Fruit fly (Drosophila melanogaster) whole organism, embryonic: ENCODE data around the gene Cp36.

Experiments used
- Aef1 ChIP-seq: fragments of 200-800 bp; sonication (Bioruptor generic); IDR thresholded peaks from 3 replicates; pipeline ENCODE4 v1.3.6; 2022; ENCODE audit warnings: missing biosample characterization, missing genetic modification characterization
- Atf6 ChIP-seq: fragments of 200-800 bp; sonication (Bioruptor generic); IDR thresholded peaks from 2 replicates; pipeline ENCODE4 v1.3.6; 2022; ENCODE audit warnings: missing biosample characterization, missing genetic modification characterization
- Awh ChIP-seq: fragments of 200-800 bp; sonication (Bioruptor generic); IDR thresholded peaks from 2 replicates; pipeline ENCODE4, ENCODE4 v1.3.6; 2022; ENCODE audit warnings: missing biosample characterization, missing genetic modification characterization
- CG10959 ChIP-seq: fragments of 200-800 bp; sonication (Bioruptor generic); IDR thresholded peaks from 2 replicates; pipeline ENCODE4 v1.3.6; 2022; ENCODE audit warnings: missing biosample characterization, missing genetic modification characterization
- CG12104 ChIP-seq: fragments of 200-800 bp; sonication (Bioruptor generic); optimal IDR thresholded peaks from 3 replicates; lab custom pipeline; 2016; ENCODE audit warnings: missing biosample characterization, missing genetic modification characterization
- CG12299 ChIP-seq: fragments of 200-800 bp; sonication (Bioruptor generic); optimal IDR thresholded peaks from 2 replicates; lab custom pipeline; 2018; ENCODE audit warnings: missing biosample characterization, mild to moderate bottlenecking, missing genetic modification characterization
- CG1233 ChIP-seq: fragments of 200-800 bp; sonication (Bioruptor generic); optimal IDR thresholded peaks from 4 replicates; lab custom pipeline; 2018; ENCODE audit warnings: missing biosample characterization, mild to moderate bottlenecking, missing genetic modification characterization
- CG14860 ChIP-seq: fragments of 200-800 bp; sonication (Bioruptor generic); IDR thresholded peaks from 3 replicates; pipeline ENCODE4 v1.3.6; 2022; ENCODE audit warnings: missing biosample characterization, missing genetic modification characterization; ENCODE audit not compliant: partially characterized antibody
- CG1602 ChIP-seq: fragments of 200-800 bp; sonication (Bioruptor generic); optimal IDR thresholded peaks from 3 replicates; lab custom pipeline; 2016; ENCODE audit warnings: missing biosample characterization, missing genetic modification characterization
- CG17359 ChIP-seq: fragments of 200-800 bp; sonication (Bioruptor generic); optimal IDR thresholded peaks from 3 replicates; lab custom pipeline; 2018; ENCODE audit warnings: missing biosample characterization, mild to moderate bottlenecking, missing genetic modification characterization, moderate library complexity
- CG1792 ChIP-seq: fragments of 200-800 bp; sonication (Bioruptor generic); optimal IDR thresholded peaks from 2 replicates; lab custom pipeline; 2016; ENCODE audit warnings: missing biosample characterization, missing genetic modification characterization
- CG30020 ChIP-seq: fragments of 200-800 bp; optimal IDR thresholded peaks from 2 replicates; lab custom pipeline; 2019; ENCODE audit warnings: missing biosample characterization, mild to moderate bottlenecking, missing genetic modification characterization, moderate library complexity
- CG3995 ChIP-seq: fragments of 200-800 bp; sonication (Bioruptor generic); optimal IDR thresholded peaks from 3 replicates; lab custom pipeline; 2016; ENCODE audit warnings: missing biosample characterization, missing genetic modification characterization
- CG4404 ChIP-seq: fragments of 200-800 bp; sonication (Bioruptor generic); IDR thresholded peaks from 2 replicates; pipeline ENCODE4 v1.3.6; 2022; ENCODE audit warnings: missing biosample characterization, missing genetic modification characterization
- CG6254 ChIP-seq: fragments of 200-800 bp; sonication (Bioruptor generic); optimal IDR thresholded peaks from 3 replicates; lab custom pipeline; 2017; ENCODE audit warnings: mild to moderate bottlenecking, missing biosample characterization, missing genetic modification reagents, missing genetic modification characterization
- CG6813 ChIP-seq: fragments of 200-800 bp; sonication (Bioruptor generic); optimal IDR thresholded peaks from 2 replicates; lab custom pipeline; 2017; ENCODE audit warnings: missing biosample characterization, missing genetic modification characterization, mild to moderate bottlenecking, moderate library complexity, missing genetic modification reagents
- CG6854 ChIP-seq: fragments of 200-800 bp; sonication (Bioruptor generic); optimal IDR thresholded peaks from 3 replicates; lab custom pipeline; 2017; ENCODE audit warnings: missing biosample characterization, mild to moderate bottlenecking, missing genetic modification characterization
- CG8924 ChIP-seq: fragments of 200-800 bp; optimal IDR thresholded peaks from 3 replicates; lab custom pipeline; 2019; ENCODE audit warnings: missing biosample characterization, mild to moderate bottlenecking, missing genetic modification characterization, moderate library complexity
- CG9876 ChIP-seq: fragments of 200-800 bp; sonication (Bioruptor generic); optimal IDR thresholded peaks from 2 replicates; lab custom pipeline; 2016; ENCODE audit warnings: missing biosample characterization, missing genetic modification characterization
- D ChIP-seq, 2 experiments: fragments of 200-800 bp in 1 of 2; fragments of >200 bp in 1 of 2; sonication (Bioruptor generic) in 1 of 2; optimal IDR thresholded peaks; 2 replicates in 1 of 2; 3 replicates in 1 of 2; lab custom pipeline; 2017; ENCODE audit warnings: mild to moderate bottlenecking in 1 of 2, missing biosample characterization in 1 of 2, missing genetic modification characterization in 1 of 2, missing genetic modification reagents in 1 of 2
- Dbx ChIP-seq: fragments of 200-800 bp; sonication (Bioruptor generic); IDR thresholded peaks from 3 replicates; pipeline ENCODE4 v1.3.6; 2022; ENCODE audit warnings: missing biosample characterization, missing genetic modification characterization
- Dref ChIP-seq: fragments of 200-800 bp; sonication (Bioruptor generic); IDR thresholded peaks from 2 replicates; pipeline ENCODE4 v1.3.6; 2022; ENCODE audit warnings: missing biosample characterization, missing genetic modification characterization
- ERR ChIP-seq: fragments of 200-800 bp; sonication (Bioruptor generic); optimal IDR thresholded peaks from 2 replicates; lab custom pipeline; 2016; ENCODE audit warnings: missing biosample characterization, missing genetic modification characterization
- HHEX ChIP-seq: fragments of 200-800 bp; sonication (Bioruptor generic); optimal IDR thresholded peaks from 3 replicates; lab custom pipeline; 2017; ENCODE audit warnings: missing biosample characterization, mild to moderate bottlenecking, missing genetic modification characterization, missing genetic modification reagents
- Hr51 ChIP-seq, 2 experiments: fragments of 200-800 bp; sonication (Bioruptor generic); optimal IDR thresholded peaks; 2 replicates in 1 of 2; 3 replicates in 1 of 2; lab custom pipeline; 2016 to 2018; ENCODE audit warnings: missing biosample characterization in 2 of 2, missing genetic modification characterization in 2 of 2, mild to moderate bottlenecking in 1 of 2, moderate library complexity in 1 of 2
- PHDP ChIP-seq: fragments of 200-800 bp; sonication (Bioruptor generic); optimal IDR thresholded peaks from 3 replicates; lab custom pipeline; 2018; ENCODE audit warnings: missing biosample characterization, mild to moderate bottlenecking, missing genetic modification characterization, moderate library complexity
- Sry-δ ChIP-seq: fragments of 200-800 bp; sonication (Bioruptor generic); optimal IDR thresholded peaks from 2 replicates; lab custom pipeline; 2016; ENCODE audit warnings: missing biosample characterization, missing genetic modification characterization
- abd-A ChIP-seq: fragments of 200-800 bp; sonication (Bioruptor generic); optimal IDR thresholded peaks from 3 replicates; lab custom pipeline; 2019; ENCODE audit warnings: missing biosample characterization, mild to moderate bottlenecking, missing genetic modification characterization, moderate library complexity
- al ChIP-seq: fragments of 200-800 bp; sonication (Bioruptor generic); IDR thresholded peaks from 2 replicates; pipeline ENCODE4 v1.3.6; 2022; ENCODE audit warnings: missing biosample characterization, missing genetic modification characterization
- amos ChIP-seq: fragments of 200-800 bp; sonication (Bioruptor generic); IDR thresholded peaks from 2 replicates; pipeline ENCODE4 v1.3.6; 2022; ENCODE audit warnings: missing biosample characterization, missing genetic modification characterization; ENCODE audit not compliant: partially characterized antibody
- br ChIP-seq: fragments of >200 bp; optimal IDR thresholded peaks from 2 replicates; lab custom pipeline; 2017
- cwo ChIP-seq: fragments of 200-800 bp; sonication (Bioruptor generic); optimal IDR thresholded peaks from 3 replicates; lab custom pipeline; 2017; ENCODE audit warnings: missing biosample characterization, missing genetic modification characterization, mild to moderate bottlenecking, moderate library complexity, missing genetic modification reagents
- dm ChIP-seq: fragments of 200-800 bp; sonication (Bioruptor generic); optimal IDR thresholded peaks from 3 replicates; lab custom pipeline; 2016; ENCODE audit warnings: missing biosample characterization, missing genetic modification characterization
- dmrt99B ChIP-seq: fragments of 200-800 bp; sonication (Bioruptor generic); optimal IDR thresholded peaks from 2 replicates; lab custom pipeline; 2018; ENCODE audit warnings: missing biosample characterization, mild to moderate bottlenecking, missing genetic modification characterization, moderate library complexity
- dysf ChIP-seq: fragments of 200-800 bp; sonication (Bioruptor generic); IDR thresholded peaks from 3 replicates; pipeline ENCODE4 v1.3.6; 2022; ENCODE audit warnings: missing biosample characterization, missing genetic modification characterization
- ems ChIP-seq: fragments of 200-800 bp; sonication (Bioruptor generic); optimal IDR thresholded peaks from 3 replicates; lab custom pipeline; 2016; ENCODE audit warnings: missing biosample characterization, missing genetic modification characterization
- gfzf ChIP-seq: fragments of 200-800 bp; sonication (Bioruptor generic); optimal IDR thresholded peaks from 2 replicates; lab custom pipeline; 2016; ENCODE audit warnings: missing biosample characterization, mild to moderate bottlenecking, missing genetic modification characterization, moderate library complexity
- hbn ChIP-seq: fragments of 200-800 bp; sonication (Bioruptor generic); IDR thresholded peaks from 2 replicates; pipeline ENCODE4 v1.3.6; 2022; ENCODE audit warnings: missing biosample characterization, missing genetic modification characterization; ENCODE audit not compliant: partially characterized antibody
- kah ChIP-seq: fragments of 200-800 bp; sonication (Bioruptor generic); optimal IDR thresholded peaks from 2 replicates; lab custom pipeline; 2018; ENCODE audit warnings: missing biosample characterization, mild to moderate bottlenecking, missing genetic modification characterization
- nmo ChIP-seq: fragments of 200-800 bp; sonication (Bioruptor generic); optimal IDR thresholded peaks from 2 replicates; lab custom pipeline; 2018; ENCODE audit warnings: missing biosample characterization, mild to moderate bottlenecking, missing genetic modification characterization, moderate library complexity
- pb ChIP-seq: fragments of 200-800 bp; sonication (Bioruptor generic); optimal IDR thresholded peaks from 3 replicates; lab custom pipeline; 2016; ENCODE audit warnings: missing biosample characterization, missing genetic modification characterization
- pita ChIP-seq: fragments of 200-800 bp; sonication (Bioruptor generic); optimal IDR thresholded peaks from 2 replicates; lab custom pipeline; 2017; ENCODE audit warnings: missing biosample characterization, mild to moderate bottlenecking, missing genetic modification characterization
- ro ChIP-seq: fragments of 200-800 bp; sonication (Bioruptor generic); IDR thresholded peaks from 2 replicates; pipeline ENCODE4 v1.3.6; 2022; ENCODE audit warnings: missing biosample characterization, missing genetic modification characterization
- tll ChIP-seq, 2 experiments: fragments of 200-800 bp in 1 of 2; fragments of >200 bp in 1 of 2; sonication (Bioruptor generic) in 1 of 2; optimal IDR thresholded peaks; 2 replicates each; lab custom pipeline; 2017 to 2019; ENCODE audit warnings: missing biosample characterization in 2 of 2, missing genetic modification characterization in 2 of 2, mild to moderate bottlenecking in 1 of 2, moderate library complexity in 1 of 2
- tup ChIP-seq: fragments of 200-800 bp; sonication (Bioruptor generic); optimal IDR thresholded peaks from 2 replicates; lab custom pipeline; 2016; ENCODE audit warnings: missing biosample characterization, mild to moderate bottlenecking, missing genetic modification characterization, moderate library complexity
- vfl ChIP-seq: fragments of 200-800 bp; sonication (Bioruptor generic); optimal IDR thresholded peaks from 2 replicates; lab custom pipeline; 2016; ENCODE audit warnings: missing biosample characterization, missing genetic modification characterization
- vnd ChIP-seq: fragments of 200-800 bp; sonication (Bioruptor generic); IDR thresholded peaks from 3 replicates; pipeline ENCODE4 v1.3.6; 2022; ENCODE audit warnings: missing biosample characterization, missing genetic modification characterization; ENCODE audit not compliant: partially characterized antibody
- zen ChIP-seq: fragments of 200-800 bp; sonication (Bioruptor generic); optimal IDR thresholded peaks from 3 replicates; lab custom pipeline; 2018; ENCODE audit warnings: missing biosample characterization, mild to moderate bottlenecking, missing genetic modification characterization, moderate library complexity
- zen2 ChIP-seq: fragments of 200-800 bp; sonication (Bioruptor generic); IDR thresholded peaks from 3 replicates; pipeline ENCODE4 v1.3.6; 2022; ENCODE audit warnings: missing biosample characterization, missing genetic modification characterization; ENCODE audit not compliant: partially characterized antibody

Cp36 gene

DNA sequence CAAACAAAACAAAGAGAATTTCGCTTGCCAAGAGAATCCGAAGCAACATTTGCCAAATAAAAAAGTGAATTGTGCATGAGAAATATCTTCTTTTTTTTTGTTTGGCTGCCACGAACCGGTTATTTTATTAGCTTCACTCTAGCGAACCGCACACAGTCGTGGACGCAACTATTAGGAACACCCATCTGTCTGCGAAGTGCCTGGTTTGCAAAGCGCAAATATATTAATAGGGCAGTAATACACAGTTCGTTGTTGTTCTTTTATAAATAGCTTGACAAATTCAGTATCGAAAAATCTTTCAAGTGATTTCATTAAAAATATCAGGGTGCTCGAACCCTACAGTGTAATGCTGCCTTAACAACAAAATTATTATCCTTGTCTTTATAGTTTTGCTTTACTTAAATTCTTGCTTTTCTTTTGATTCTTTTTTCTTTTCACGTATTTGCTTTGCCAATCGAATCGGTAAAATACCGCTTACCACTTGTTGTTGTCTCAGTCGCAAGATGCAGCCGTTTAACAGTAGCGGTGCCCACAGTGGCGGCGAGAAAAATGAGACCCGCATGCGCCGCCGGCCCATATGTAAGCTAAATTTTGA is 12.4 kb downstream of the Cp36 start (continued):
- no peak for TF ChIP-seq HHEX (GFP tag; lab: Kevin White, UChicago)
- peak; percentile 10 for TF ChIP-seq PHDP
- no peak for TF ChIP-seq Aef1 (GFP tag; lab: Robert Waterston, UW)
- TF ChIP-seq CG3995 = no peak
- TF ChIP-seq zen = no peak
- TF ChIP-seq CG8924 (tag; lab: Kevin White, UChicago) = no peak
- peak; percentile 15 for TF ChIP-seq nmo (GFP tag; lab: Kevin White, UChicago)
- TF ChIP-seq ems = no peak
- TF ChIP-seq zen2 (GFP tag; lab: Robert Waterston, UW) = no peak
- no peak for TF ChIP-seq amos (GFP tag; lab: Robert Waterston, UW)
- TF ChIP-seq CG4404 = no peak
- no peak for TF ChIP-seq CG12104 (GFP tag; lab: Kevin White, UChicago)
- TF ChIP-seq gfzf (GFP tag; lab: Kevin White, UChicago) = no peak
- no peak for TF ChIP-seq CG1792 (GFP tag; lab: Kevin White, UChicago)
- TF ChIP-seq Hr51 (GFP tag; optimal IDR thresholded peaks at IDR 0.05; lab: Kevin White, UChicago) = peak in 1 of 2 experiments; percentile 46
- TF ChIP-seq pb (GFP tag; lab: Kevin White, UChicago) = no peak
- no peak for TF ChIP-seq Dref (GFP tag; lab: Robert Waterston, UW)
- no peak; the same call in 1 of the 2 replicates for TF ChIP-seq Awh
- TF ChIP-seq CG12299 (tag; lab: Kevin White, UChicago) = no peak
- TF ChIP-seq dmrt99B (tag; lab: Kevin White, UChicago) = peak; percentile 33
- no peak for TF ChIP-seq vfl (GFP tag; lab: Kevin White, UChicago)
- peak; percentile 6 for TF ChIP-seq CG1602 (GFP tag; lab: Kevin White, UChicago)
- no peak for TF ChIP-seq CG6813 (GFP tag; lab: Kevin White, UChicago)
- no peak for TF ChIP-seq tup (GFP tag; lab: Kevin White, UChicago)
- TF ChIP-seq Atf6 = no peak
- TF ChIP-seq ERR = no peak
- TF ChIP-seq CG17359 (tag; lab: Kevin White, UChicago) = peak; percentile 23
- no peak for TF ChIP-seq CG9876 (GFP tag; lab: Kevin White, UChicago)
- no peak for TF ChIP-seq Dbx
- no peak for TF ChIP-seq hbn (GFP tag; lab: Robert Waterston, UW)
- TF ChIP-seq Sry-δ (GFP tag; lab: Kevin White, UChicago) = no peak
- TF ChIP-seq vnd (GFP tag; lab: Robert Waterston, UW) = no peak
- no peak for TF ChIP-seq CG6254 (GFP tag; lab: Kevin White, UChicago)
- no peak for TF ChIP-seq CG30020 (tag; lab: Kevin White, UChicago)
- TF ChIP-seq pita (GFP tag; lab: Kevin White, UChicago) = no peak
- no peak for TF ChIP-seq CG1233 (GFP tag; lab: Kevin White, UChicago)
- no peak for TF ChIP-seq ro (GFP tag; lab: Robert Waterston, UW)
- TF ChIP-seq kah (GFP tag; lab: Kevin White, UChicago) = no peak
- no peak for TF ChIP-seq CG10959 (GFP tag; lab: Robert Waterston, UW)
- TF ChIP-seq D (optimal IDR thresholded peaks at IDR 0.05; lab: Kevin White, UChicago) = no peak
- TF ChIP-seq D (GFP tag; optimal IDR thresholded peaks at IDR 0.05; lab: Kevin White, UChicago) = no peak
- no peak for TF ChIP-seq CG14860 (GFP tag; lab: Robert Waterston, UW)
- no peak for TF ChIP-seq cwo (GFP tag; lab: Kevin White, UChicago)
- no peak for TF ChIP-seq dm
- no peak for TF ChIP-seq CG6854 (GFP tag; lab: Kevin White, UChicago)
- TF ChIP-seq abd-A (tag; lab: Kevin White, UChicago) = no peak
- no peak for TF ChIP-seq tll (GFP tag; optimal IDR thresholded peaks at IDR 0.05; lab: Kevin White, UChicago)
- TF ChIP-seq al (GFP tag; lab: Robert Waterston, UW) = no peak
- TF ChIP-seq dysf (GFP tag; lab: Robert Waterston, UW) = peak; percentile 34; the same call in 1 of the 3 replicates
- TF ChIP-seq br (lab: Kevin White, UChicago) = no peak
